Fruit fly (Drosophila melanogaster): ENCODE measurements around the gene CG3285.
A peak's percentile ranks its signal among the peaks of the same experiment; 100 is the strongest.

CG3285 gene

dm6 chr2L:3373242-3373641, 42.5 kb downstream of the CG3285 start, which contains the start of gene GramD1B (continued):
- TF ChIP-seq Hmr (GFP tag; optimal IDR thresholded peaks at IDR 0.05) (peak; percentile 69), NfI (GFP tag; optimal IDR thresholded peaks at IDR 0.05) (peak; percentile 34), maf-S (GFP tag; optimal IDR thresholded peaks at IDR 0.05) (no peak), bbx (GFP tag; IDR thresholded peaks at IDR 0.05; ENCODE audit: partially characterized antibody) (peak; percentile 59), CTCF (GFP tag; optimal IDR thresholded peaks at IDR 0.05) (peak; percentile 10), Meics (GFP tag; optimal IDR thresholded peaks at IDR 0.05) (peak; percentile 15), chinmo (GFP tag; IDR thresholded peaks at IDR 0.05; ENCODE audit: partially characterized antibody) (0 out of 4 replicates have a peak, but pooled peaks have one; percentile 28), HmgZ (tag; optimal IDR thresholded peaks at IDR 0.05) (peak; percentile 58), vvl (GFP tag; IDR thresholded peaks at IDR 0.05) (no peak; the same call in 1 of the 2 replicates), Stat92E (GFP tag; optimal IDR thresholded peaks at IDR 0.05) (peak in 1 of 3 experiments; percentile 10), CG17829 (tag; optimal IDR thresholded peaks at IDR 0.05) (peak; percentile 36), E2f2 (GFP tag; IDR thresholded peaks at IDR 0.05) (peak; percentile 98), CG14050 (GFP tag; IDR thresholded peaks at IDR 0.05) (0 out of 3 replicates have a peak, but pooled peaks have one; percentile 22), CG2712 (tag; optimal IDR thresholded peaks at IDR 0.05) (peak; percentile 20), Bgb (GFP tag; IDR thresholded peaks at IDR 0.05; ENCODE audit: partially characterized antibody) (peak; percentile 50), ci (GFP tag; IDR thresholded peaks at IDR 0.05) (0 out of 3 replicates have a peak, but pooled peaks have one; percentile 36), CG30020 (tag; optimal IDR thresholded peaks at IDR 0.05) (peak; percentile 11), CG12659 (GFP tag; optimal IDR thresholded peaks at IDR 0.05) (peak; percentile 56), CG7987 (GFP tag; optimal IDR thresholded peaks at IDR 0.05) (peak; percentile 25), GATAe (GFP tag; conservative IDR thresholded peaks at IDR 0.05) (no peak), CG15514 (GFP tag; optimal IDR thresholded peaks at IDR 0.05) (peak; percentile 61), Ets97D (GFP tag; optimal IDR thresholded peaks at IDR 0.05) (peak; percentile 38), Dref (GFP tag; IDR thresholded peaks at IDR 0.05) (peak; percentile 19; the same call in 1 of the 2 replicates), D19A (tag; optimal IDR thresholded peaks at IDR 0.05) (no peak), CG8924 (tag; optimal IDR thresholded peaks at IDR 0.05) (peak; percentile 51), zen2 (GFP tag; IDR thresholded peaks at IDR 0.05; ENCODE audit: partially characterized antibody) (peak; percentile 43; the same call in 1 of the 3 replicates), HmgD (GFP tag; optimal IDR thresholded peaks at IDR 0.05) (peak; percentile 13), lmd (GFP tag; IDR thresholded peaks at IDR 0.05) (no peak), CG4404 (GFP tag; IDR thresholded peaks at IDR 0.05) (no peak), Mrtf (GFP tag; IDR thresholded peaks at IDR 0.05) (no peak), Med (GFP tag) (peak; percentile 83), CG13287 (GFP tag; IDR thresholded peaks at IDR 0.05; ENCODE audit: partially characterized antibody) (peak; percentile 57; the same call in 1 of the 2 replicates), CG17912 (GFP tag; optimal IDR thresholded peaks at IDR 0.05) (peak; percentile 35), trem (tag; optimal IDR thresholded peaks at IDR 0.05) (peak; percentile 62), oc (tag; optimal IDR thresholded peaks at IDR 0.05) (no peak), HHEX (GFP tag; optimal IDR thresholded peaks at IDR 0.05) (peak; percentile 21), PHDP (tag; optimal IDR thresholded peaks at IDR 0.05) (peak; percentile 38), D19B (GFP tag; optimal IDR thresholded peaks at IDR 0.05) (no peak), dpn (GFP tag; optimal IDR thresholded peaks at IDR 0.05) (peak in 1 of 2 experiments; percentile 22), CG30403 (GFP tag; optimal IDR thresholded peaks at IDR 0.05) (peak; percentile 2), ac (GFP tag; optimal IDR thresholded peaks at IDR 0.05) (no peak)

Data from whole organism, embryonic.